Fruit fly (Drosophila melanogaster) whole organism, embryonic: Measurements from ENCODE around the gene CG9171.

ENCODE experiments used
- Bdp1 ChIP-seq: fragments of 200-800 bp; sonication (Bioruptor generic); optimal IDR thresholded peaks from 3 replicates; lab custom pipeline; 2016; ENCODE audit warnings: missing biosample characterization, missing genetic modification characterization
- CG5180 ChIP-seq: fragments of 200-800 bp; sonication (Bioruptor generic); optimal IDR thresholded peaks from 3 replicates; lab custom pipeline; 2017; ENCODE audit warnings: missing biosample characterization, missing genetic modification characterization, mild to moderate bottlenecking, moderate library complexity, missing genetic modification reagents
- CG9817 ChIP-seq: fragments of 200-800 bp; sonication (Bioruptor generic); optimal IDR thresholded peaks from 2 replicates; lab custom pipeline; 2018; ENCODE audit warnings: missing biosample characterization, mild to moderate bottlenecking, missing genetic modification characterization, moderate library complexity
- CG9876 ChIP-seq: fragments of 200-800 bp; sonication (Bioruptor generic); optimal IDR thresholded peaks from 2 replicates; lab custom pipeline; 2016; ENCODE audit warnings: missing biosample characterization, missing genetic modification characterization
- bbx ChIP-seq: fragments of 200-800 bp; sonication (Bioruptor generic); IDR thresholded peaks from 2 replicates; pipeline ENCODE4 v1.3.6; 2022; ENCODE audit warnings: missing biosample characterization, missing genetic modification characterization; ENCODE audit not compliant: partially characterized antibody
- gcm ChIP-seq: fragments of 200-800 bp; sonication (Bioruptor generic); optimal IDR thresholded peaks from 2 replicates; lab custom pipeline; 2019; ENCODE audit warnings: missing biosample characterization, mild to moderate bottlenecking, missing genetic modification characterization, moderate library complexity
- kni ChIP-seq: fragments of 200-800 bp; sonication (Bioruptor generic); optimal IDR thresholded peaks from 3 replicates; lab custom pipeline; 2017; ENCODE audit warnings: mild to moderate bottlenecking, missing biosample characterization, missing genetic modification reagents, missing genetic modification characterization
- nmo ChIP-seq: fragments of 200-800 bp; sonication (Bioruptor generic); optimal IDR thresholded peaks from 2 replicates; lab custom pipeline; 2018; ENCODE audit warnings: missing biosample characterization, mild to moderate bottlenecking, missing genetic modification characterization, moderate library complexity
- onecut ChIP-seq: fragments of 200-800 bp; sonication (Bioruptor generic); IDR thresholded peaks from 2 replicates; pipeline ENCODE4 v1.3.6; 2022; ENCODE audit warnings: missing biosample characterization, missing genetic modification characterization
- ttk ChIP-seq: fragments of 200-800 bp; sonication (Bioruptor generic); IDR thresholded peaks from 2 replicates; pipeline ENCODE4 v2.1.2; 2022; ENCODE audit warnings: missing biosample characterization, missing genetic modification characterization

DNA sequence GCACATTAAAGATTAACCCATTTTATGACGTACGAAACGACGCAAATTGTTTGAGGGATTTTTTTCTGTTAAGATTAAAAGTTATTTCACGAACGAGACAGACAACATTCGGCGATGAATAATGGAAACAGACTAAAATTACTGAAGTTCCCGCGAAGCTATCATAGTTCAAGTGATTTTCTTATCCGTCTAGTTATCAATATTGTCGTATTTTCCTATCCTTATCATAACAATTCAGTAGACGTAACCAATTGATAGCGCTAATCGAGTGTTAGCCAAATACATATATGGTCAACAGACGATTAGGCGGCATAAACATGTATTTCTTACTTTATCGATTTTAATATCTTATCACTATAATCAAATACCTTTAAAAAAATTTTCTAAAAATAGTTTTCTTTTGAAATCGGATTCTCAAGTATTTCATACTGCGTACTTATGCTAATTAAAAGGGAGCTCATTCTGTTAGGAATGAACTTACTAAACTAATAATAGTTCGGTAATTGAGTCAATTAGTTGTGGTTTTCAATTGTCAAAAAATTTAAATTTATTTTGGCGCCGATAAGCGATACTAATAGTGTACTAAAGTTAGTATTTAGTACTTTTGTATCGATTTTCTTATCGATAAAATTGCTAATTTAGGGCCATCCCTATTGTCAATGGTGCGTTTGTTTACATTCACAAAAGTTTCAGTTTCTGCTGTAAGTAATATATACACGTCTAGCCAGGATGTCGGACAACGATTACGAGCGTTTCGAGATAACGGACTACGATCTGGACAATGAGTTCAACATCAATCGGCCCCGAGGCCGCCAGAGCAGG lies 79.4 kb downstream of the CG9171 start, which contains the start of the genes CG11149 and sip1:
- TF ChIP-seq Bdp1 (GFP tag; lab: Kevin White, UChicago) (no peak), kni (no peak), CG5180 (GFP tag; lab: Kevin White, UChicago) (no peak), CG9817 (tag; lab: Kevin White, UChicago) (no peak), bbx (GFP tag; lab: Robert Waterston, UW) (peak; percentile 67), nmo (GFP tag; lab: Kevin White, UChicago) (no peak), CG9876 (GFP tag; lab: Kevin White, UChicago) (no peak), gcm (no peak), ttk (GFP tag; lab: Robert Waterston, UW) (no peak), onecut (GFP tag; lab: Robert Waterston, UW) (no peak)
